Worm (Caenorhabditis elegans) whole organism, late embryonic: ENCODE data around the gene col-105.

ENCODE experiments used
- ahr-1 ChIP-seq: sonication (generic microtip); optimal IDR thresholded peaks from 2 replicates; lab custom pipeline; 2016; ENCODE audit warnings: missing genetic modification characterization, missing compliant biosample characterization
- lim-6 ChIP-seq: sonication (generic microtip); optimal IDR thresholded peaks from 2 replicates; lab custom pipeline; 2016; ENCODE audit warnings: missing genetic modification characterization, missing compliant biosample characterization
- nhr-11 ChIP-seq: fragments of 150-350 bp; optimal IDR thresholded peaks from 2 replicates; lab custom pipeline; 2014; ENCODE audit warnings: missing biosample characterization, missing genetic modification characterization
- unc-55 ChIP-seq: sonication (generic microtip); optimal IDR thresholded peaks from 2 replicates; lab custom pipeline; 2017; ENCODE audit warnings: missing biosample characterization, missing genetic modification reagents, missing genetic modification characterization

- no peak for TF ChIP-seq lim-6 (tag; lab: Kevin White, UChicago)
- TF ChIP-seq unc-55, result no peak
- no peak for TF ChIP-seq ahr-1 (tag; lab: Kevin White, UChicago)
- no peak for TF ChIP-seq nhr-11
Observed at ce11 chrIV:1408718-1409117, 49.7 kb upstream of the col-105 start.
